Worm (Caenorhabditis elegans) whole organism, early embryonic: Measurements from ENCODE around the gene unc-24.

ENCODE experiments used
- B0310.2 ChIP-seq: sonication (generic microtip); optimal IDR thresholded peaks from 2 replicates; lab custom pipeline; 2016; ENCODE audit warnings: mild to moderate bottlenecking, missing genetic modification characterization, missing compliant biosample characterization
- F13C5.2 ChIP-seq: sonication (generic microtip); optimal IDR thresholded peaks from 2 replicates; lab custom pipeline; 2017; ENCODE audit warnings: mild to moderate bottlenecking, missing genetic modification characterization, inconsistent platforms, missing compliant biosample characterization
- aly-1 ChIP-seq: sonication (generic microtip); optimal IDR thresholded peaks from 2 replicates; lab custom pipeline; 2016; ENCODE audit warnings: missing genetic modification characterization, missing compliant biosample characterization
- ama-1 ChIP-seq: fragments of 150-350 bp; optimal IDR thresholded peaks from 2 replicates; lab custom pipeline; 2014
- ceh-36 ChIP-seq: sonication (generic microtip); optimal IDR thresholded peaks from 2 replicates; lab custom pipeline; 2016; ENCODE audit warnings: missing genetic modification characterization, inconsistent platforms, missing compliant biosample characterization
- ets-7 ChIP-seq: sonication (generic microtip); optimal IDR thresholded peaks from 2 replicates; lab custom pipeline; 2016; ENCODE audit warnings: missing genotype, missing genetic modification characterization, missing compliant biosample characterization
- flt-1 ChIP-seq: fragments of 200-800 bp; sonication (Bioruptor generic); IDR thresholded peaks from 2 replicates; pipeline ENCODE4 v1.3.6; 2022; ENCODE audit warnings: missing genetic modification characterization, missing compliant biosample characterization
- hnd-1 ChIP-seq: sonication (generic microtip); optimal IDR thresholded peaks from 2 replicates; lab custom pipeline; 2016; ENCODE audit warnings: missing genetic modification characterization, missing compliant biosample characterization
- pes-1 ChIP-seq: fragments of 200-800 bp; sonication (Bioruptor generic); IDR thresholded peaks from 2 replicates; pipeline ENCODE4 v1.3.6; 2022; ENCODE audit warnings: missing genetic modification reagents, missing genetic modification characterization, missing compliant biosample characterization
- sea-1 ChIP-seq: fragments of 200-800 bp; sonication (Bioruptor generic); conservative IDR thresholded peaks from 2 replicates; pipeline ENCODE4 v1.3.6; 2022; ENCODE audit warnings: missing genetic modification characterization, missing compliant biosample characterization
- tbx-11 ChIP-seq: fragments of 200-800 bp; sonication (Bioruptor generic); IDR thresholded peaks from 2 replicates; pipeline ENCODE4 v1.3.6; 2022; ENCODE audit warnings: missing genetic modification characterization, missing compliant biosample characterization

DNA sequence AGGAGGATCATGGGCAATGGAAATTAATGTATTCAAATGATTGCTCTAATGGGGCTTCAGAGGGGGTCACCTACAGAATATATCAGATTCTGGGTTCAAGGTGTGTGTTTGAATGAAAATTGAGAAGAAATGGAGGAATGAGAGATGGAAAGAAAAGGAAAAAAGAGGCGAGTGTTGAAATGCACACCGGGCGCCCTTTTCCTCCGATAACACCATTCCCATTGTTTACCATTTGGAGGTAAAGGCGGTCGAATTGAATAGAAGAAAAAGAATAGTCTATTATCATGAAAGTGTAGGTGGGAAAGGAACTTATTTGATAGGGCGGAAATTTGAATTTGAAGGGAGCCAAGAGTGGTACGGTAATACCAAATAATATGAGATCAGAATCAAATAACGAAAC is 25.7 kb downstream of the unc-24 start:
- no peak for TF ChIP-seq ets-7 (tag; lab: Kevin White, UChicago)
- no peak for TF ChIP-seq tbx-11
- TF ChIP-seq ama-1 (lab: Kevin White, UChicago): no peak
- no peak for TF ChIP-seq flt-1 (GFP tag; lab: Robert Waterston, UW)
- no peak for TF ChIP-seq sea-1 (GFP tag; lab: Robert Waterston, UW)
- no peak for TF ChIP-seq F13C5.2 (tag; lab: Kevin White, UChicago)
- no peak for TF ChIP-seq B0310.2 (tag; lab: Kevin White, UChicago)
- no peak for TF ChIP-seq hnd-1 (tag; lab: Kevin White, UChicago)
- no peak for TF ChIP-seq pes-1
- no peak for TF ChIP-seq ceh-36 (tag; lab: Kevin White, UChicago)
- TF ChIP-seq aly-1 (tag; lab: Kevin White, UChicago): no peak
